Comparison of ENCODE assay signal across 4 worm cellular contexts in genomic region chrIII:2027517-2027916, ce11.
TF ChIP-seq lines count a peak whose summit lies in the region.

No protein-coding gene starts in this region.

TF ChIP-seq in whole organism, L1 larva, 84 proteins besides CTCF, POLR2A, EP300 and RAD21:
- TF ChIP-seq ceh-90 (tag; optimal IDR thresholded peaks at IDR 0.05; lab: Kevin White, UChicago), result no peak
- TF ChIP-seq ztf-4 (tag; optimal IDR thresholded peaks at IDR 0.05; lab: Kevin White, UChicago), result no peak
- peak in 1 of 2 experiments; percentile 9 for TF ChIP-seq lsy-2 (tag; optimal IDR thresholded peaks at IDR 0.05; lab: Kevin White, UChicago)
- no peak for TF ChIP-seq Y116A8C.19 (tag; optimal IDR thresholded peaks at IDR 0.05; lab: Kevin White, UChicago; ENCODE audit: borderline replicate concordance)
- TF ChIP-seq nhr-77 (tag; optimal IDR thresholded peaks at IDR 0.05; lab: Kevin White, UChicago), result no peak
- TF ChIP-seq hpl-2 (GFP tag; optimal IDR thresholded peaks at IDR 0.05; lab: Kevin White, UChicago), result no peak
- no peak for TF ChIP-seq mep-1 (tag; optimal IDR thresholded peaks at IDR 0.05; lab: Kevin White, UChicago)
- TF ChIP-seq lin-14 (GFP tag; optimal IDR thresholded peaks at IDR 0.05; lab: Kevin White, UChicago), result peak; percentile 26

TF ChIP-seq in whole organism, L2 larva, 48 proteins besides CTCF, POLR2A, EP300 and RAD21:
- TF ChIP-seq sem-4 (tag; optimal IDR thresholded peaks at IDR 0.05; lab: Kevin White, UChicago) (no peak), lsy-2 (tag; optimal IDR thresholded peaks at IDR 0.05; lab: Kevin White, UChicago) (peak in 1 of 2 experiments; percentile 15), F13H6.1 (tag; optimal IDR thresholded peaks at IDR 0.05; lab: Kevin White, UChicago) (peak; percentile 12)

TF ChIP-seq in whole organism, late embryonic, 69 proteins besides CTCF, POLR2A, EP300 and RAD21:
- TF ChIP-seq syd-9 (tag; optimal IDR thresholded peaks at IDR 0.05; lab: Kevin White, UChicago) (no peak), unc-55 (GFP tag; optimal IDR thresholded peaks at IDR 0.05; lab: Kevin White, UChicago) (peak; percentile 29), ceh-18 (tag; optimal IDR thresholded peaks at IDR 0.05; lab: Kevin White, UChicago) (peak; percentile 44)

TF ChIP-seq in whole organism, mixed stage, embryonic, 35 proteins besides CTCF, POLR2A, EP300 and RAD21:
- TF ChIP-seq drap-1 (GFP tag; optimal IDR thresholded peaks at IDR 0.05; lab: Kevin White, UChicago), result no peak
- TF ChIP-seq elt-1 (tag; optimal IDR thresholded peaks at IDR 0.05; lab: Kevin White, UChicago; ENCODE audit: borderline replicate concordance, insufficient read depth), result no peak
- no peak for TF ChIP-seq sem-2 (GFP tag; optimal IDR thresholded peaks at IDR 0.05; lab: Kevin White, UChicago)
- peak; percentile 53 for TF ChIP-seq unc-62 (GFP tag; optimal IDR thresholded peaks at IDR 0.05; lab: Kevin White, UChicago)
- TF ChIP-seq blmp-1 (tag; optimal IDR thresholded peaks at IDR 0.05; lab: Kevin White, UChicago), result no peak
- TF ChIP-seq nhr-28 (tag; optimal IDR thresholded peaks at IDR 0.05; lab: Kevin White, UChicago), result no peak
- TF ChIP-seq nhr-76 (tag; optimal IDR thresholded peaks at IDR 0.05; lab: Kevin White, UChicago), result no peak
- TF ChIP-seq hlh-1 (tag; optimal IDR thresholded peaks at IDR 0.05; lab: Kevin White, UChicago), result peak; percentile 48
- no peak for TF ChIP-seq ztf-11 (tag; optimal IDR thresholded peaks at IDR 0.05; lab: Kevin White, UChicago)
- TF ChIP-seq ceh-43 (GFP tag; optimal IDR thresholded peaks at IDR 0.05; lab: Kevin White, UChicago), result no peak
- no peak for TF ChIP-seq lin-13 (tag; optimal IDR thresholded peaks at IDR 0.05; lab: Kevin White, UChicago)
- TF ChIP-seq flh-1 (GFP tag; optimal IDR thresholded peaks at IDR 0.05; lab: Kevin White, UChicago), result no peak
- no peak for TF ChIP-seq unc-39 (tag; optimal IDR thresholded peaks at IDR 0.05; lab: Kevin White, UChicago)
- TF ChIP-seq nhr-237 (tag; optimal IDR thresholded peaks at IDR 0.05; lab: Kevin White, UChicago), result no peak
- TF ChIP-seq ces-1 (GFP tag; optimal IDR thresholded peaks at IDR 0.05; lab: Kevin White, UChicago), result no peak
- TF ChIP-seq snpc-4 (tag; optimal IDR thresholded peaks at IDR 0.05; lab: Kevin White, UChicago), result no peak
